Fruit fly (Drosophila melanogaster) whole organism, embryonic: Measurements from ENCODE around the gene GlyRS.

Source experiments
- Abd-B ChIP-seq: fragments of 200-800 bp; sonication (Bioruptor generic); optimal IDR thresholded peaks from 2 replicates; lab custom pipeline; 2018; ENCODE audit warnings: missing biosample characterization, mild to moderate bottlenecking, missing genetic modification characterization, moderate library complexity
- B-H1 ChIP-seq: fragments of 200-800 bp; sonication (Bioruptor generic); IDR thresholded peaks from 3 replicates; pipeline ENCODE4 v1.3.6; 2022; ENCODE audit warnings: missing biosample characterization, missing genetic modification characterization
- CG10321 ChIP-seq: fragments of 200-800 bp; sonication (Bioruptor generic); IDR thresholded peaks from 2 replicates; pipeline ENCODE4 v1.3.6; 2022; ENCODE audit warnings: missing biosample characterization, missing genetic modification characterization
- CG10462 ChIP-seq: fragments of 200-800 bp; sonication (Bioruptor generic); optimal IDR thresholded peaks from 2 replicates; lab custom pipeline; 2016; ENCODE audit warnings: missing biosample characterization, missing genetic modification characterization
- CG11398 ChIP-seq: fragments of 200-800 bp; sonication (Bioruptor generic); optimal IDR thresholded peaks from 2 replicates; lab custom pipeline; 2016; ENCODE audit warnings: missing biosample characterization, missing genetic modification characterization
- CG11696 ChIP-seq: fragments of 200-800 bp; sonication (Bioruptor generic); IDR thresholded peaks from 2 replicates; pipeline ENCODE4 v1.3.6; 2022; ENCODE audit warnings: missing biosample characterization, missing genetic modification characterization
- CG12299 ChIP-seq: fragments of 200-800 bp; sonication (Bioruptor generic); optimal IDR thresholded peaks from 2 replicates; lab custom pipeline; 2018; ENCODE audit warnings: missing biosample characterization, mild to moderate bottlenecking, missing genetic modification characterization
- CG12744 ChIP-seq: fragments of 200-800 bp; sonication (Bioruptor generic); optimal IDR thresholded peaks from 2 replicates; lab custom pipeline; 2016; ENCODE audit warnings: missing biosample characterization, missing genetic modification characterization
- CG17829 ChIP-seq: fragments of 200-800 bp; optimal IDR thresholded peaks from 2 replicates; lab custom pipeline; 2019; ENCODE audit warnings: missing biosample characterization, mild to moderate bottlenecking, missing genetic modification characterization, moderate library complexity
- CG18262 ChIP-seq: fragments of 200-800 bp; optimal IDR thresholded peaks from 3 replicates; lab custom pipeline; 2019; ENCODE audit warnings: missing biosample characterization, mild to moderate bottlenecking, missing genetic modification characterization, moderate library complexity
- CG18619 ChIP-seq: fragments of 200-800 bp; sonication (Bioruptor generic); optimal IDR thresholded peaks from 3 replicates; lab custom pipeline; 2017; ENCODE audit warnings: missing biosample characterization, mild to moderate bottlenecking, missing genetic modification characterization
- CG34376 ChIP-seq: fragments of 200-800 bp; sonication (Bioruptor generic); optimal IDR thresholded peaks from 2 replicates; lab custom pipeline; 2018; ENCODE audit warnings: missing biosample characterization, mild to moderate bottlenecking, missing genetic modification characterization
- CG4328 ChIP-seq: fragments of 200-800 bp; sonication (Bioruptor generic); optimal IDR thresholded peaks from 3 replicates; lab custom pipeline; 2017; ENCODE audit warnings: missing biosample characterization, missing genetic modification reagents, missing genetic modification characterization
- CG4360 ChIP-seq: fragments of 200-800 bp; sonication (Bioruptor generic); IDR thresholded peaks from 2 replicates; pipeline ENCODE4 v1.3.6; 2022; ENCODE audit warnings: missing biosample characterization, missing genetic modification characterization
- CG7928 ChIP-seq: fragments of 200-800 bp; sonication (Bioruptor generic); optimal IDR thresholded peaks from 2 replicates; lab custom pipeline; 2017; ENCODE audit warnings: missing biosample characterization, mild to moderate bottlenecking, missing genetic modification characterization
- CG8924 ChIP-seq: fragments of 200-800 bp; optimal IDR thresholded peaks from 3 replicates; lab custom pipeline; 2019; ENCODE audit warnings: missing biosample characterization, mild to moderate bottlenecking, missing genetic modification characterization, moderate library complexity
- CG9437 ChIP-seq: fragments of 200-800 bp; sonication (Bioruptor generic); optimal IDR thresholded peaks from 2 replicates; lab custom pipeline; 2018; ENCODE audit warnings: missing biosample characterization, mild to moderate bottlenecking, missing genetic modification characterization
- CoRest ChIP-seq: fragments of 200-800 bp; sonication (Bioruptor generic); optimal IDR thresholded peaks from 3 replicates; lab custom pipeline; 2018; ENCODE audit warnings: missing biosample characterization, mild to moderate bottlenecking, missing genetic modification characterization, moderate library complexity
- Dek ChIP-seq: fragments of 200-800 bp; sonication (Bioruptor generic); optimal IDR thresholded peaks from 3 replicates; lab custom pipeline; 2019; ENCODE audit warnings: missing biosample characterization, mild to moderate bottlenecking, missing genetic modification characterization, moderate library complexity
- Dp ChIP-seq: fragments of 200-800 bp; sonication (Bioruptor generic); optimal IDR thresholded peaks from 2 replicates; lab custom pipeline; 2018; ENCODE audit warnings: missing biosample characterization, mild to moderate bottlenecking, missing genetic modification characterization, moderate library complexity
- ERR ChIP-seq: fragments of 200-800 bp; sonication (Bioruptor generic); optimal IDR thresholded peaks from 2 replicates; lab custom pipeline; 2016; ENCODE audit warnings: missing biosample characterization, missing genetic modification characterization
- Fer1 ChIP-seq: fragments of 200-800 bp; sonication (Bioruptor generic); optimal IDR thresholded peaks from 2 replicates; lab custom pipeline; 2017; ENCODE audit warnings: missing biosample characterization, mild to moderate bottlenecking, missing genetic modification characterization
- Fer3 ChIP-seq: fragments of 200-800 bp; sonication (Bioruptor generic); optimal IDR thresholded peaks from 2 replicates; lab custom pipeline; 2018; ENCODE audit warnings: missing biosample characterization, mild to moderate bottlenecking, missing genetic modification characterization, moderate library complexity
- HHEX ChIP-seq: fragments of 200-800 bp; sonication (Bioruptor generic); optimal IDR thresholded peaks from 3 replicates; lab custom pipeline; 2017; ENCODE audit warnings: missing biosample characterization, mild to moderate bottlenecking, missing genetic modification characterization, missing genetic modification reagents
- HLH54F ChIP-seq: fragments of 200-800 bp; sonication (Bioruptor generic); optimal IDR thresholded peaks from 3 replicates; lab custom pipeline; 2016; ENCODE audit warnings: missing biosample characterization, missing genetic modification characterization
- HmgD ChIP-seq: fragments of 200-800 bp; sonication (Bioruptor generic); optimal IDR thresholded peaks from 3 replicates; lab custom pipeline; 2016; ENCODE audit warnings: missing biosample characterization, missing genetic modification characterization
- Hmx ChIP-seq: fragments of 200-800 bp; sonication (Bioruptor generic); optimal IDR thresholded peaks from 2 replicates; lab custom pipeline; 2016; ENCODE audit warnings: missing biosample characterization, missing genetic modification characterization
- MBD-R2 ChIP-seq: fragments of 200-800 bp; sonication (Bioruptor generic); IDR thresholded peaks from 2 replicates; pipeline ENCODE4 v1.3.6; 2022; ENCODE audit warnings: missing biosample characterization, missing genetic modification characterization
- NC2β ChIP-seq: fragments of 200-800 bp; sonication (Bioruptor generic); optimal IDR thresholded peaks from 2 replicates; lab custom pipeline; 2016; ENCODE audit warnings: missing biosample characterization, missing genetic modification characterization
- Rx ChIP-seq: fragments of 200-800 bp; sonication (Bioruptor generic); IDR thresholded peaks from 2 replicates; pipeline ENCODE4 v1.3.6; 2022; ENCODE audit warnings: missing biosample characterization, missing genetic modification characterization
- Vsx1 ChIP-seq: fragments of 200-800 bp; sonication (Bioruptor generic); optimal IDR thresholded peaks from 2 replicates; lab custom pipeline; 2017; ENCODE audit warnings: missing biosample characterization, mild to moderate bottlenecking, missing genetic modification characterization, missing genetic modification reagents
- bab2 ChIP-seq: fragments of 200-800 bp; sonication (Bioruptor generic); optimal IDR thresholded peaks from 2 replicates; lab custom pipeline; 2016; ENCODE audit warnings: missing biosample characterization, missing genetic modification characterization
- cad ChIP-seq: fragments of >200 bp; optimal IDR thresholded peaks from 2 replicates; lab custom pipeline; 2017; ENCODE audit warnings: missing biosample characterization, missing genetic modification characterization
- chif ChIP-seq, 2 experiments: fragments of 200-800 bp; sonication (Bioruptor generic); optimal IDR thresholded peaks; 3 replicates each; lab custom pipeline; 2016; ENCODE audit warnings: missing biosample characterization in 2 of 2, missing genetic modification characterization in 2 of 2
- ci ChIP-seq: fragments of 200-800 bp; sonication (Bioruptor generic); IDR thresholded peaks from 3 replicates; pipeline ENCODE4 v1.3.6; 2022; ENCODE audit warnings: missing biosample characterization, missing genetic modification characterization
- cwo ChIP-seq: fragments of 200-800 bp; sonication (Bioruptor generic); optimal IDR thresholded peaks from 3 replicates; lab custom pipeline; 2017; ENCODE audit warnings: missing biosample characterization, missing genetic modification characterization, mild to moderate bottlenecking, moderate library complexity, missing genetic modification reagents
- dati ChIP-seq: fragments of 200-800 bp; sonication (Bioruptor generic); IDR thresholded peaks from 2 replicates; pipeline ENCODE4 v1.3.6; 2022; ENCODE audit warnings: missing biosample characterization, missing genetic modification characterization
- dpn ChIP-seq, 2 experiments: fragments of 200-800 bp; sonication (Bioruptor generic); optimal IDR thresholded peaks; 3 replicates each; lab custom pipeline; 2016; ENCODE audit warnings: missing biosample characterization in 2 of 2, missing genetic modification characterization in 2 of 2
- gce ChIP-seq: fragments of 200-800 bp; sonication (Bioruptor generic); IDR thresholded peaks from 3 replicates; pipeline ENCODE4 v1.3.6; 2022; ENCODE audit warnings: missing biosample characterization, missing genetic modification characterization
- grn ChIP-seq: fragments of 200-800 bp; sonication (Bioruptor generic); optimal IDR thresholded peaks from 3 replicates; lab custom pipeline; 2017; ENCODE audit warnings: missing biosample characterization, missing genetic modification characterization
- her ChIP-seq: fragments of 200-800 bp; sonication (Bioruptor generic); optimal IDR thresholded peaks from 2 replicates; lab custom pipeline; 2016; ENCODE audit warnings: missing biosample characterization, missing genetic modification characterization
- ind ChIP-seq: fragments of 200-800 bp; sonication (Bioruptor generic); optimal IDR thresholded peaks from 3 replicates; lab custom pipeline; 2016; ENCODE audit warnings: missing biosample characterization, missing genetic modification characterization
- oc ChIP-seq: fragments of 200-800 bp; sonication (Bioruptor generic); optimal IDR thresholded peaks from 2 replicates; lab custom pipeline; 2018; ENCODE audit warnings: missing biosample characterization, mild to moderate bottlenecking, missing genetic modification characterization, moderate library complexity
- otp ChIP-seq: fragments of 200-800 bp; sonication (Bioruptor generic); IDR thresholded peaks from 3 replicates; pipeline ENCODE4, ENCODE4 v1.3.6; 2022; ENCODE audit warnings: missing biosample characterization, missing genetic modification characterization
- pum ChIP-seq: fragments of 200-800 bp; sonication (Bioruptor generic); optimal IDR thresholded peaks from 2 replicates; lab custom pipeline; 2016; ENCODE audit warnings: missing biosample characterization, missing genetic modification characterization
- ro ChIP-seq: fragments of 200-800 bp; sonication (Bioruptor generic); IDR thresholded peaks from 2 replicates; pipeline ENCODE4 v1.3.6; 2022; ENCODE audit warnings: missing biosample characterization, missing genetic modification characterization
- sens ChIP-seq: fragments of 200-800 bp; sonication (Bioruptor generic); peaks from one replicate; lab custom pipeline; 2016; ENCODE audit warnings: missing biosample characterization, missing genetic modification characterization
- sima ChIP-seq: fragments of 200-800 bp; sonication (Bioruptor generic); optimal IDR thresholded peaks from 2 replicates; lab custom pipeline; 2016; ENCODE audit warnings: missing biosample characterization, missing genetic modification characterization
- sqz ChIP-seq: fragments of 200-800 bp; sonication (Bioruptor generic); optimal IDR thresholded peaks from 3 replicates; lab custom pipeline; 2018; ENCODE audit warnings: missing biosample characterization, mild to moderate bottlenecking, missing genetic modification characterization
- ssp ChIP-seq: fragments of 200-800 bp; sonication (Bioruptor generic); IDR thresholded peaks from 2 replicates; pipeline ENCODE4 v1.3.6; 2022; ENCODE audit warnings: missing biosample characterization, missing genetic modification characterization
- stc ChIP-seq: fragments of 200-800 bp; sonication (Bioruptor generic); IDR thresholded peaks from 2 replicates; pipeline ENCODE4 v1.3.6; 2022; ENCODE audit warnings: missing biosample characterization, missing genetic modification characterization
- z ChIP-seq: fragments of 200-800 bp; sonication (Bioruptor generic); IDR thresholded peaks from 3 replicates; pipeline ENCODE4 v1.3.6; 2022; ENCODE audit warnings: missing biosample characterization, missing genetic modification characterization

GlyRS gene

dm6 chr3L:15089083-15089704, 5.7 kb upstream of the GlyRS start (continued):
- TF ChIP-seq HLH54F (GFP tag; lab: Kevin White, UChicago), result no peak
- TF ChIP-seq ERR (GFP tag; lab: Kevin White, UChicago), result no peak
- TF ChIP-seq CG10321 (GFP tag; lab: Robert Waterston, UW), result no peak
- TF ChIP-seq Hmx (GFP tag; lab: Kevin White, UChicago), result no peak
- no peak for TF ChIP-seq her (GFP tag; lab: Kevin White, UChicago)
- peak; percentile 24 for TF ChIP-seq CoRest
- TF ChIP-seq Fer1 (GFP tag; lab: Kevin White, UChicago), result peak; percentile 3
- no peak for TF ChIP-seq CG11398 (GFP tag; lab: Kevin White, UChicago)
- no peak for TF ChIP-seq chif (GFP tag; optimal IDR thresholded peaks at IDR 0.05; lab: Kevin White, UChicago)
- TF ChIP-seq CG7928 (GFP tag; lab: Kevin White, UChicago), result no peak
- TF ChIP-seq z (GFP tag; lab: Robert Waterston, UW), result no peak
- TF ChIP-seq sima (GFP tag; lab: Kevin White, UChicago), result no peak
- TF ChIP-seq gce (GFP tag; lab: Robert Waterston, UW), result no peak
- no peak for TF ChIP-seq CG11696 (GFP tag; lab: Robert Waterston, UW)
- no peak for TF ChIP-seq CG12299 (tag; lab: Kevin White, UChicago)
- TF ChIP-seq NC2β (GFP tag; lab: Kevin White, UChicago), result no peak
- no peak for TF ChIP-seq dati (GFP tag; lab: Robert Waterston, UW)
- no peak for TF ChIP-seq sqz (GFP tag; lab: Kevin White, UChicago)
- peak; percentile 57 for TF ChIP-seq CG18262 (tag; lab: Kevin White, UChicago)
- no peak for TF ChIP-seq CG9437
- TF ChIP-seq cwo (GFP tag; lab: Kevin White, UChicago), result peak; percentile 62
- no peak for TF ChIP-seq B-H1 (GFP tag; lab: Robert Waterston, UW)
- peak; percentile 33 for TF ChIP-seq CG17829 (tag; lab: Kevin White, UChicago)
- TF ChIP-seq pum (GFP tag; lab: Kevin White, UChicago), result no peak
- TF ChIP-seq ind (GFP tag; lab: Kevin White, UChicago), result no peak
- no peak for TF ChIP-seq sens (GFP tag; lab: Kevin White, UChicago)
- no peak for TF ChIP-seq ro (GFP tag; lab: Robert Waterston, UW)
- no peak for TF ChIP-seq HHEX (GFP tag; lab: Kevin White, UChicago)
- TF ChIP-seq ci, result no peak
- TF ChIP-seq bab2 (GFP tag; lab: Kevin White, UChicago), result no peak
- TF ChIP-seq otp (GFP tag; lab: Robert Waterston, UW), result no peak
- peak; percentile 31 for TF ChIP-seq CG8924 (tag; lab: Kevin White, UChicago)
- TF ChIP-seq cad (GFP tag; lab: Kevin White, UChicago), result no peak
- TF ChIP-seq Fer3 (tag; lab: Kevin White, UChicago), result no peak
- TF ChIP-seq ssp, result no peak
- no peak for TF ChIP-seq stc (GFP tag; lab: Robert Waterston, UW)
- TF ChIP-seq CG10462 (GFP tag; lab: Kevin White, UChicago), result no peak
- TF ChIP-seq Abd-B, result no peak
- TF ChIP-seq Vsx1, result no peak
- no peak for TF ChIP-seq Rx (GFP tag; lab: Robert Waterston, UW)
- TF ChIP-seq CG34376, result no peak
- no peak for TF ChIP-seq grn (GFP tag; lab: Kevin White, UChicago)
- no peak for TF ChIP-seq MBD-R2 (GFP tag; lab: Robert Waterston, UW)
- TF ChIP-seq Dp (GFP tag; lab: Kevin White, UChicago), result no peak
- no peak for TF ChIP-seq oc (tag; lab: Kevin White, UChicago)
- no peak for TF ChIP-seq dpn (GFP tag; optimal IDR thresholded peaks at IDR 0.05; lab: Kevin White, UChicago)
- TF ChIP-seq CG18619 (GFP tag; lab: Kevin White, UChicago), result no peak
- TF ChIP-seq Dek (tag; lab: Kevin White, UChicago), result peak; percentile 36
- no peak for TF ChIP-seq CG12744 (GFP tag; lab: Kevin White, UChicago)
- no peak for TF ChIP-seq CG4360 (GFP tag; lab: Robert Waterston, UW)
- no peak for TF ChIP-seq HmgD (GFP tag; lab: Kevin White, UChicago)
- no peak for TF ChIP-seq CG4328
